Worm (Caenorhabditis elegans): ENCODE data around the gene nas-39.

nas-39 gene

ce11 chrX:16445793-16446248 is 10.9 kb upstream of the nas-39 start, which contains the start of gene twf-2:
Gene twf-2 (plus strand): TSS chrX:16446197.
- TF ChIP-seq ceh-19 (GFP tag; optimal IDR thresholded peaks at IDR 0.05) = peak; percentile 73
- TF ChIP-seq pqm-1 (tag; optimal IDR thresholded peaks at IDR 0.05) = no peak
- TF ChIP-seq ceh-31 (tag; optimal IDR thresholded peaks at IDR 0.05) = peak; percentile 91
- TF ChIP-seq ceh-2 (tag; optimal IDR thresholded peaks at IDR 0.05) = peak; percentile 50
- no peak for TF ChIP-seq pha-4 (tag; optimal IDR thresholded peaks at IDR 0.05)
- no peak for TF ChIP-seq Y22D7AL.16 (tag; optimal IDR thresholded peaks at IDR 0.05)
- TF ChIP-seq rnt-1 (tag; optimal IDR thresholded peaks at IDR 0.05) = peak; percentile 14
- peak; percentile 49 for TF ChIP-seq tbx-2 (tag; optimal IDR thresholded peaks at IDR 0.05)
- TF ChIP-seq ref-2 (tag; optimal IDR thresholded peaks at IDR 0.05) = peak; percentile 83
- TF ChIP-seq dve-1 (tag; optimal IDR thresholded peaks at IDR 0.05) = peak; percentile 13
- TF ChIP-seq hlh-30 (tag; optimal IDR thresholded peaks at IDR 0.05; ENCODE audit: insufficient read depth) = peak; percentile 84
- TF ChIP-seq dmd-4 (tag; optimal IDR thresholded peaks at IDR 0.05; ENCODE audit: borderline replicate concordance) = peak; percentile 19
- TF ChIP-seq lin-11 (tag; optimal IDR thresholded peaks at IDR 0.05) = no peak
- TF ChIP-seq elt-2 (tag; optimal IDR thresholded peaks at IDR 0.05) = peak; percentile 50
- no peak for TF ChIP-seq ceh-9 (tag; optimal IDR thresholded peaks at IDR 0.05)
- peak; percentile 42 for TF ChIP-seq ceh-14 (tag; optimal IDR thresholded peaks at IDR 0.05)
- TF ChIP-seq sdc-2 (tag; optimal IDR thresholded peaks at IDR 0.05) = peak; percentile 88
- peak; percentile 90 for TF ChIP-seq pros-1 (tag; optimal IDR thresholded peaks at IDR 0.05)
- no peak for TF ChIP-seq ceh-6 (GFP tag; optimal IDR thresholded peaks at IDR 0.05)
- no peak for TF ChIP-seq ceh-45 (GFP tag; IDR thresholded peaks at IDR 0.05)
- peak; percentile 32 for TF ChIP-seq pat-9 (tag; optimal IDR thresholded peaks at IDR 0.05)
- no peak for TF ChIP-seq madf-2 (tag; optimal IDR thresholded peaks at IDR 0.05)
- TF ChIP-seq unc-42 (tag; optimal IDR thresholded peaks at IDR 0.05) = peak; percentile 60
- TF ChIP-seq ceh-30 (tag; optimal IDR thresholded peaks at IDR 0.05) = peak; percentile 40
- TF ChIP-seq ama-1 (optimal IDR thresholded peaks at IDR 0.05) = no peak
- TF ChIP-seq lim-6 (tag; optimal IDR thresholded peaks at IDR 0.05) = no peak
- TF ChIP-seq sox-2 (GFP tag; IDR thresholded peaks at IDR 0.05) = no peak; the same call in 1 of the 2 replicates
- TF ChIP-seq pax-1 (tag; optimal IDR thresholded peaks at IDR 0.05) = no peak
- no peak for TF ChIP-seq syd-9 (tag; optimal IDR thresholded peaks at IDR 0.05)
- no peak for TF ChIP-seq hlh-13 (GFP tag; optimal IDR thresholded peaks at IDR 0.05)
- no peak for TF ChIP-seq ceh-24 (tag; optimal IDR thresholded peaks at IDR 0.05)
- peak; percentile 29 for TF ChIP-seq ztf-16 (tag; optimal IDR thresholded peaks at IDR 0.05)
- no peak for TF ChIP-seq ceh-48 (tag; optimal IDR thresholded peaks at IDR 0.05)
- TF ChIP-seq unc-55 (GFP tag; optimal IDR thresholded peaks at IDR 0.05) = peak; percentile 94
- no peak for TF ChIP-seq nhr-11 (tag; optimal IDR thresholded peaks at IDR 0.05)
- no peak for TF ChIP-seq ceh-22 (tag; optimal IDR thresholded peaks at IDR 0.05)
- TF ChIP-seq eyg-1 (tag; optimal IDR thresholded peaks at IDR 0.05) = no peak
- no peak for TF ChIP-seq fkh-6 (tag; optimal IDR thresholded peaks at IDR 0.05)
- TF ChIP-seq C38D4.7 (GFP tag; optimal IDR thresholded peaks at IDR 0.05) = no peak
- TF ChIP-seq nhr-232 (tag; optimal IDR thresholded peaks at IDR 0.05) = no peak
- no peak for TF ChIP-seq pha-2 (tag; optimal IDR thresholded peaks at IDR 0.05)
- TF ChIP-seq tbx-7 (tag; optimal IDR thresholded peaks at IDR 0.05) = no peak
- TF ChIP-seq hlh-15 (tag; optimal IDR thresholded peaks at IDR 0.05) = no peak
- TF ChIP-seq ets-4 (tag; optimal IDR thresholded peaks at IDR 0.05) = peak; percentile 35
- TF ChIP-seq ttx-3 (tag; optimal IDR thresholded peaks at IDR 0.05) = no peak
- peak; percentile 11 for TF ChIP-seq F13H6.1 (tag; optimal IDR thresholded peaks at IDR 0.05)
- peak; percentile 3 for TF ChIP-seq K09A11.1 (tag; optimal IDR thresholded peaks at IDR 0.05; ENCODE audit: insufficient read depth)
- TF ChIP-seq nfya-1 (tag; optimal IDR thresholded peaks at IDR 0.05) = peak; percentile 87
- TF ChIP-seq ahr-1 (tag; optimal IDR thresholded peaks at IDR 0.05) = no peak
- TF ChIP-seq elt-4 (tag; optimal IDR thresholded peaks at IDR 0.05) = no peak
- TF ChIP-seq odd-2 (tag; optimal IDR thresholded peaks at IDR 0.05) = no peak
- no peak for TF ChIP-seq C08G9.2 (tag; optimal IDR thresholded peaks at IDR 0.05)
- TF ChIP-seq gmeb-2 (tag; optimal IDR thresholded peaks at IDR 0.05) = no peak
- TF ChIP-seq fax-1 (tag; optimal IDR thresholded peaks at IDR 0.05) = no peak
